Fruit fly (Drosophila melanogaster): ENCODE measurements around the gene CG12177.

Gene CG12177

dm6 chrX:13680262-13680661 lies at the start of gene CG12177:
Gene CG12177, minus strand, starts transcription at chrX:13680500.
- TF ChIP-seq noc (tag; optimal IDR thresholded peaks at IDR 0.05) = peak; percentile 10

- no peak for TF ChIP-seq noc (tag; optimal IDR thresholded peaks at IDR 0.05)
These were observed 41.6 kb upstream of the CG12177 start, which contains the start of the genes Mrgn1 and mus101 for dm6 chrX:13721934-13722333. Gene Mrgn1, minus strand, starts transcription at chrX:13721977. Gene mus101, plus strand, starts transcription at chrX:13722246.

DNA sequence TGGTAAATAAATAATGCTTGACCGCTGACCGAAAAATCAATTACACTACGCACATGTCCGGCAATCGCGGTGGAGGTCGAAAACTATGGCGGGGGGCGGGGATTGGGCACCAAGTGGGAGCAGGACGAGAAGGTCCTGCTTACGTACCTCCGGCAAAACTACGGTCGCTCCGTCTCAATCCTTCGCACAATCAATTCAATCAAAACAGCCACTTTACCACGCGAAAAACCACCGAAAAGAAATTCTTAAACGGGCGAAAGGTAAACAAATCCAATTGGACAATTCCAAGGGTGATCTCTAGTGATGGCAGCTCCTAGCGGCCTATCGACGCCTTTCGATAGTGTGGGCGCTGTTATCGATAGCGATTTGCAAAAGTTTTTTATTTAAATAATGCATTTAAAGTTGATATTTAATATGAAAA lies 37.7 kb upstream of the CG12177 start, which contains the start of gene Nadsyn:
Gene Nadsyn (minus strand): TSS at position 304 of the 421 bp plus-strand sequence.
- TF ChIP-seq noc (tag; optimal IDR thresholded peaks at IDR 0.05) = no peak

dm6 chrX:13699666-13700065 lies 19.4 kb upstream of the CG12177 start:
- no peak for TF ChIP-seq noc (tag; optimal IDR thresholded peaks at IDR 0.05)

dm6 chrX:13698717-13699427 lies 18.6 kb upstream of the CG12177 start:
- TF ChIP-seq noc (tag; optimal IDR thresholded peaks at IDR 0.05) = no peak

DNA sequence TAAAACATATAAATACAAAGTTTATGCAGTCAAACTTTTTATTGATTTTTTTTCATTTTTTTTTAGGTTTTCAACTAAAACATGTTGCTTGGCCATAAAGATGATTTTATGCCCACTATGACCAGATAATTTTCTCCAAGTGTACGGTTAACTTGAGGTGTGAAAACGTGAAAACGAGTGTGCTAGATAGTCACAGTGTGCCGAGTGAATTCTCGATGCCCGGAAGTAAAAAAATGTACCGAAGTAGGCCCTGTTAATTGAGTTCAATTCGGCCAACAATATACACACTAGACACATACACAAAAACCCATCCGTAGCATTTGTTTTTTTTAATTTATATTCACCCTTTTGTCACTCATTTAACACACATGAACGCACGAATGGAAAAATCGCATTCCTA lies 11.7 kb upstream of the CG12177 start, which contains the start of gene Nna1:
Gene Nna1 (plus strand): TSS at position 301 of the 400 bp plus-strand sequence.
- TF ChIP-seq noc (tag; optimal IDR thresholded peaks at IDR 0.05) = no peak

DNA sequence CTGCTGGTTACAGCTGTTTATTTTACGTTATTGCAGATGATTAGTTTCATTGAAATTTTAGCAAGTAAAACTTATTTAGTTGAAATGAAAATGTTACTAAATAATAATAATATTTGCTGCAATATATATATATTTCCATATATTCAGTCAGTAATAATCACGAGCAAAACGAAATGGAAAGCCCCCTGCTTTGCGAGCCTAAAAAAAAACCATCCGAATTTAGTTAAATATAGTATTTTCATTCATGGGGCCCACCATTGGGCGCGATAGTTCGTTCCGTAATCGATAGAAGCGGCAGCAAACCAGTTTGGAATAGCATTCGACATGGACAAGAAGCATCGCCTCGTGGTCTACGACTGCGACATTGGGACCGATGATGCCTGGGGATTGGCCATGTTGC lies 2.4 kb upstream of the CG12177 start, which contains the start of gene CG11158:
Gene CG11158 (plus strand): TSS at position 301 of the 400 bp plus-strand sequence.
- TF ChIP-seq noc (tag; optimal IDR thresholded peaks at IDR 0.05) = no peak

dm6 chrX:13681906-13682305 lies 1.6 kb upstream of the CG12177 start:
- TF ChIP-seq noc (tag; optimal IDR thresholded peaks at IDR 0.05) = peak; percentile 14

DNA sequence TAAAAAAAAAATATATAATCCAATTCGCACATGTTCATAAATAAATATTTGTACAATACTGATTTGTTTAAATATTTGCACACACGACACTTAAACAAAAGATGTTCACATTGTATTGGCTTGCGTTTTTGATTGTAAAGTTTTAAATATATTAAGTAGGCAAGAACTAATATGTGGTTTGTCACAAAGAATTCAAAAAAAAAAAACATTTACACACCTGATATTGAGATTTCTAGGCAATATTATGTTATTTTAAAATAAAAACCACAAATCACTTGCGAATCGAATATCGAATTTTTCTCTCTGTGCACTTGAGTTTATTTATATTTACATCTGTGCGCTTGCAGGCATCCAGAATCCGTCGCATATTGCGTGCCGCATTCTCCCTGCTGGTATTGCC lies 735 bp downstream of the CG12177 start:
- peak; percentile 59 for TF ChIP-seq noc (tag; optimal IDR thresholded peaks at IDR 0.05)

- TF ChIP-seq noc (tag; optimal IDR thresholded peaks at IDR 0.05) = peak; percentile 2
These were observed 2.3 kb downstream of the CG12177 start for dm6 chrX:13677970-13678490.

- peak; percentile 97 for TF ChIP-seq noc (tag; optimal IDR thresholded peaks at IDR 0.05)
These were observed 3.8 kb downstream of the CG12177 start, which contains the start of gene CG11162 for dm6 chrX:13676458-13676944. Gene CG11162, plus strand, starts transcription at chrX:13676894.

DNA sequence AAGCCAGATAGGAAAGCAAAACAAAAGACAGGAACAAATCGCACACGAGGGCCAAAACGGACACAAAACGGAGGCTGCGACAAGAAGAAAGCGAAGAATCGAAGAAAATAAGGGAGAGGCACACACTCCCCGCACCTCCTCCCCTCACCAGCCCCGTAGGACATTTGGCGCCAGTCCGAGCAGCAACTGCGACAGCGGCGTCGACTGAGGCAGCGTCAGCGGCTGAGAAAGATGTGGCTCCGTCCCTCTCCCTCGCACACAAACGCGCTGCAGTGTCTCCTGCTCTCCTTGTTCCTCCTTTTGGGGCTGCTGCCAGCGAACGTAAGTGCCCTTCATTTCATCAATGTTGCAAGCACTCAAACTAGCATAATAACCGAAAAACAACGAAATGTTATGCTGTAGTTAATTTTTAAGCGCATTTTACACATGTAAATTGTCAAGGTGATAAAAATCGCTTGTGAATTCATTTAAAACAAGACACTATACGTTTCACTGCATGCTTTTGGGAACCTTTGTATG lies 9.9 kb downstream of the CG12177 start:
- no peak for TF ChIP-seq noc (tag; optimal IDR thresholded peaks at IDR 0.05)

DNA sequence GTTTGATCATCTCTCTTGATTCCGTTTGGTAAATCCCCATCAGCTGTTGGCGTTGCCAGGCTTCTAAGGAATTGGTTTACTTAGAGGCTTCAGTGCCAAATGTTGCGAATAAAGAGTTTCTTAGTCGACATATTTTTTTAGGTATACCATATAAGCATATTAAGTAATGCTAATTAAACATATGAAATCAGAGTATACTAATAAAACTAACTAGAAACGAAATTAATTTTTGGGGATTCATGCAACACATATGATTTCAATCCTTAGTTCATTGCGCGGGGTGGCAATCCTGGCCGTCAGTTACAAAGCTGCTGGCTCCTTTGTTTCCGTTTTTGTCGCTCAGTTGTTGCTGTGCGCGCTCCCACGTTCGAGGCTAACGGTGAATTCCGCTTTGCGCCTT lies 10.9 kb downstream of the CG12177 start, which contains the start of gene CG15760:
Gene CG15760 (plus strand): TSS at position 334 of the 400 bp plus-strand sequence.
- no peak for TF ChIP-seq noc (tag; optimal IDR thresholded peaks at IDR 0.05)

- TF ChIP-seq noc (tag; optimal IDR thresholded peaks at IDR 0.05) = no peak
These were observed 12.6 kb downstream of the CG12177 start, which contains the start of the genes DNAlig4 and CG11164 for dm6 chrX:13667656-13668055. Gene DNAlig4, minus strand, starts transcription at chrX:13667811. Gene CG11164, plus strand, starts transcription at chrX:13668014.

dm6 chrX:13651170-13651569 lies 29.1 kb downstream of the CG12177 start:
- TF ChIP-seq noc (tag; optimal IDR thresholded peaks at IDR 0.05) = no peak

- TF ChIP-seq noc (tag; optimal IDR thresholded peaks at IDR 0.05) = no peak
These were observed 30.5 kb downstream of the CG12177 start for dm6 chrX:13649801-13650200.
